Worm (Caenorhabditis elegans) whole organism, L2 larva: ENCODE results near the gene F23F1.10.

Experiments
- C34F6.9 ChIP-seq: fragments of 150-350 bp; optimal IDR thresholded peaks from 2 replicates; lab custom pipeline; 2014; ENCODE audit warnings: missing biosample characterization, missing genetic modification characterization
- F13H6.1 ChIP-seq: sonication (generic microtip); optimal IDR thresholded peaks from 2 replicates; lab custom pipeline; 2016; ENCODE audit warnings: missing genetic modification characterization, missing compliant biosample characterization
- R02D3.7 ChIP-seq: fragments of 150-350 bp; optimal IDR thresholded peaks from 2 replicates; lab custom pipeline; 2014; ENCODE audit warnings: missing biosample characterization, missing genetic modification characterization
- aly-2 ChIP-seq: fragments of 150-350 bp; optimal IDR thresholded peaks from 2 replicates; lab custom pipeline; 2014; ENCODE audit warnings: missing biosample characterization, missing genetic modification characterization
- blmp-1 ChIP-seq: sonication (generic microtip); optimal IDR thresholded peaks from 2 replicates; lab custom pipeline; 2017; ENCODE audit warnings: missing genetic modification characterization, mild to moderate bottlenecking, missing compliant biosample characterization, antibody characterized with exemption, moderate library complexity; ENCODE audit not compliant: insufficient read depth
- ceh-16 ChIP-seq: fragments of 150-350 bp; optimal IDR thresholded peaks from 2 replicates; lab custom pipeline; 2014; ENCODE audit warnings: missing biosample characterization, missing genetic modification characterization
- ceh-82 ChIP-seq: fragments of 150-350 bp; optimal IDR thresholded peaks from 2 replicates; lab custom pipeline; 2014; ENCODE audit warnings: missing biosample characterization, missing genetic modification characterization
- crh-2 ChIP-seq: sonication (generic microtip); optimal IDR thresholded peaks from 2 replicates; lab custom pipeline; 2017; ENCODE audit warnings: missing biosample characterization, missing genetic modification characterization
- dmd-4 ChIP-seq: sonication (generic microtip); optimal IDR thresholded peaks from 2 replicates; lab custom pipeline; 2017; ENCODE audit warnings: missing biosample characterization, missing genetic modification characterization
- egl-27 ChIP-seq: sonication (generic microtip); optimal IDR thresholded peaks from 3 replicates; lab custom pipeline; 2017; ENCODE audit warnings: missing biosample characterization, missing genetic modification reagents, missing genetic modification characterization
- elt-1 ChIP-seq: fragments of 150-350 bp; optimal IDR thresholded peaks from 2 replicates; lab custom pipeline; 2014; ENCODE audit warnings: missing biosample characterization, missing genetic modification characterization
- fos-1 ChIP-seq: fragments of 150-350 bp; optimal IDR thresholded peaks from 2 replicates; lab custom pipeline; 2014; ENCODE audit warnings: missing biosample characterization, missing genetic modification characterization
- lin-13 ChIP-seq: fragments of 150-350 bp; optimal IDR thresholded peaks from 2 replicates; lab custom pipeline; 2014; ENCODE audit warnings: missing biosample characterization, missing genetic modification reagents, missing genetic modification characterization
- lsy-2 ChIP-seq, 2 experiments: fragments of 150-350 bp in 1 of 2; sonication (generic microtip) in 1 of 2; optimal IDR thresholded peaks; 2 replicates each; lab custom pipeline; 2014 to 2017; ENCODE audit warnings: missing biosample characterization in 2 of 2, missing genetic modification characterization in 2 of 2
- mab-5 ChIP-seq: fragments of 150-350 bp; optimal IDR thresholded peaks from 2 replicates; lab custom pipeline; 2014; ENCODE audit warnings: missing biosample characterization, missing genetic modification characterization
- mbf-1 ChIP-seq: sonication (generic microtip); optimal IDR thresholded peaks from 2 replicates; lab custom pipeline; 2017; ENCODE audit warnings: missing biosample characterization, missing genetic modification characterization
- mdl-1 ChIP-seq, 2 experiments: fragments of 150-350 bp in 1 of 2; sonication (generic microtip) in 1 of 2; optimal IDR thresholded peaks; 2 replicates each; lab custom pipeline; 2017; ENCODE audit warnings: missing biosample characterization in 2 of 2, missing genetic modification characterization in 2 of 2
- nhr-10 ChIP-seq: sonication (generic microtip); optimal IDR thresholded peaks from 2 replicates; lab custom pipeline; 2017; ENCODE audit warnings: missing biosample characterization, missing genetic modification characterization
- nhr-11 ChIP-seq: fragments of 150-350 bp; optimal IDR thresholded peaks from 2 replicates; lab custom pipeline; 2014; ENCODE audit warnings: missing biosample characterization, missing genetic modification characterization
- nhr-12 ChIP-seq: fragments of 150-350 bp; optimal IDR thresholded peaks from 2 replicates; lab custom pipeline; 2014; ENCODE audit warnings: missing biosample characterization, missing genetic modification characterization
- nhr-129 ChIP-seq: fragments of 150-350 bp; optimal IDR thresholded peaks from 2 replicates; lab custom pipeline; 2014; ENCODE audit warnings: missing biosample characterization, missing genetic modification characterization
- nhr-21 ChIP-seq: fragments of 150-350 bp; optimal IDR thresholded peaks from 2 replicates; lab custom pipeline; 2014; ENCODE audit warnings: missing biosample characterization, missing genetic modification characterization
- nhr-23 ChIP-seq: fragments of 150-350 bp; optimal IDR thresholded peaks from 2 replicates; lab custom pipeline; 2014; ENCODE audit warnings: missing biosample characterization, missing genetic modification reagents, missing genetic modification characterization
- nhr-237 ChIP-seq: fragments of 150-350 bp; optimal IDR thresholded peaks from 2 replicates; lab custom pipeline; 2014; ENCODE audit warnings: missing biosample characterization, missing genetic modification characterization
- nhr-25 ChIP-seq: fragments of 150-350 bp; sonication (generic microtip); optimal IDR thresholded peaks from 3 replicates; lab custom pipeline; 2014; ENCODE audit warnings: missing biosample characterization, missing genetic modification characterization
- nhr-6 ChIP-seq: fragments of 150-350 bp; optimal IDR thresholded peaks from 2 replicates; lab custom pipeline; 2014; ENCODE audit warnings: missing biosample characterization, missing genetic modification characterization
- nhr-77 ChIP-seq: fragments of 150-350 bp; optimal IDR thresholded peaks from 2 replicates; lab custom pipeline; 2014; ENCODE audit warnings: missing biosample characterization, missing genetic modification characterization
- peb-1 ChIP-seq: fragments of 150-350 bp; optimal IDR thresholded peaks from 2 replicates; lab custom pipeline; 2014; ENCODE audit warnings: missing biosample characterization, missing genetic modification characterization
- sma-3 ChIP-seq: sonication (generic microtip); optimal IDR thresholded peaks from 2 replicates; lab custom pipeline; 2016; ENCODE audit warnings: missing genetic modification reagents, missing genetic modification characterization, missing compliant biosample characterization
- sma-9 ChIP-seq, 2 experiments: fragments of 150-350 bp in 1 of 2; sonication (generic microtip) in 1 of 2; optimal IDR thresholded peaks; 2 replicates each; lab custom pipeline; 2014 to 2016; ENCODE audit warnings: missing genetic modification characterization in 2 of 2, mild to moderate bottlenecking in 1 of 2, missing biosample characterization in 1 of 2, missing compliant biosample characterization in 1 of 2, missing genetic modification reagents in 1 of 2, moderate library complexity in 1 of 2
- snpc-4 ChIP-seq: fragments of 150-350 bp; optimal IDR thresholded peaks from 2 replicates; lab custom pipeline; 2014; ENCODE audit warnings: missing biosample characterization, missing genetic modification characterization
- unc-39 ChIP-seq: fragments of 150-350 bp; optimal IDR thresholded peaks from 2 replicates; lab custom pipeline; 2014; ENCODE audit warnings: missing biosample characterization, missing genetic modification characterization
- unc-55 ChIP-seq: fragments of 150-350 bp; sonication (generic microtip); optimal IDR thresholded peaks from 3 replicates; lab custom pipeline; 2014; ENCODE audit warnings: missing biosample characterization, missing genetic modification reagents, missing genetic modification characterization
- unc-62 ChIP-seq: fragments of 150-350 bp; optimal IDR thresholded peaks from 2 replicates; lab custom pipeline; 2014; ENCODE audit warnings: missing biosample characterization, missing genetic modification reagents, missing genetic modification characterization
- zag-1 ChIP-seq: fragments of 150-350 bp; optimal IDR thresholded peaks from 2 replicates; lab custom pipeline; 2014; ENCODE audit warnings: missing biosample characterization, missing genetic modification characterization
- ztf-1 ChIP-seq: fragments of 200-800 bp; sonication (Bioruptor generic); conservative IDR thresholded peaks from 2 replicates; pipeline ENCODE4 v1.3.6; 2022; ENCODE audit warnings: missing genetic modification characterization, missing compliant biosample characterization
- ztf-4 ChIP-seq: fragments of 150-350 bp; optimal IDR thresholded peaks from 2 replicates; lab custom pipeline; 2014; ENCODE audit warnings: missing biosample characterization, missing genetic modification characterization

The F23F1.10 gene

DNA sequence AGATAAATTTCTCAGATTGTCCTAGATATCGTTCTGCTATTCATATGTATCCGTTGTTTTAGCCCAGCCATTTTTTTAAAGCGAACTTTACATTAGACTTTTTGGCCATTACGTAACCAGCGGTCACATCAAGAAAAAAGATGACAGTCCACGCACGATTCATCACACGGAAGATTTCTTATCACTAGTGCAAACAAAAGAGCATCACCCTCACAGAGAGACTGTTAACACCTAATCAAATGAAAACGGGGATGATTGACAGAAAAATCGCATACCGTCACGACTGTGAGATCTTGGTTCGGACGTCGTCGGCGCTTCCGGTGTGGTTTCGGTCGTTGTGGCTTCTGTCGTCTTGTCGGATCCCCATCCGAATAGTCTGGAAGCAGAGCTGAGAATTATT is 34.9 kb upstream of the F23F1.10 start:
- no peak for TF ChIP-seq unc-39 (tag; lab: Kevin White, UChicago)
- no peak for TF ChIP-seq sma-3 (GFP tag; lab: Kevin White, UChicago)
- no peak for TF ChIP-seq aly-2 (tag; lab: Kevin White, UChicago)
- no peak for TF ChIP-seq elt-1 (tag; lab: Kevin White, UChicago)
- TF ChIP-seq ztf-4: no peak
- no peak for TF ChIP-seq mbf-1
- TF ChIP-seq fos-1 (tag; lab: Kevin White, UChicago): peak; percentile 66
- TF ChIP-seq ceh-82 (tag; lab: Kevin White, UChicago): no peak

DNA sequence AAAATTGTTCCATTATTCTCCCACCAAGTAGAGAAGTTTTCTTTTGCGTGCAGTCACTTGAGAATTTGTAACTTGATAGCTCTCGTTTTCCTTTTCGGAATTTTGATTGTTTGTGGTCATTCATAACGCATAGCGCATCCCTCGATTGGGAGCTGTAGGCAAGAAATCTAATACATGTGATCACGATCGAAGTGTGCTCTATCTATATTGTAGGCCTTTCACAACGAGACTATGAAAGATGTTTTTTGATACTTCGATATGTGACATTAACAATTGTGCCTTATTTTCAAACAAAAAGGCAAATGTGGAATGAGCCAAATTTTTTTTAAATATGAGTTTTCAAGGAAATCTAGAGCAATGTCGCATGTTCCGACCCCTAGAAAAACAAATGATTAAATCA is 34.0 kb upstream of the F23F1.10 start:
- TF ChIP-seq unc-39 (tag; lab: Kevin White, UChicago): no peak
- TF ChIP-seq nhr-6 (tag; lab: Kevin White, UChicago): no peak
- TF ChIP-seq lin-13: no peak
- no peak for TF ChIP-seq aly-2 (tag; lab: Kevin White, UChicago)
- TF ChIP-seq, all 48 proteins: peak for 0

DNA sequence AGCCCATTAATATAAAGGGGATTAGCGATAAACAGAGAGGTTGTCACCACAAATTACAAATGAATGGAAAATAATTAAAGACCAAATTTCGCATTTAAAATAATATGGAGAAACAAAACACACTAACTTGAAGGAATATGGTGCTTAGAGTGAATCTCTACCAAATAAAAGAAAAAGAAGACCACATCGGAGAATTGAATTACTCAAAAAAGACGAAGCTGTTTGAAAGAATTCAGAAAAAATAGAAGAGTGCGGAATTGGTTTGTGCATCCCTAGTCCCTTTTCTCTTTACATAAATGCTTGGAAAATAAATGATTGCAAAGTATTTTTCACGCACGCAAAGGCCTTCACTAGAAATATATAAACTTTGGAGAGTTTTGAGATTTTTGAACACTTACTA is 32.1 kb upstream of the F23F1.10 start:
- TF ChIP-seq nhr-77 (tag; lab: Kevin White, UChicago): no peak
- TF ChIP-seq R02D3.7 (tag; lab: Kevin White, UChicago): no peak
- no peak for TF ChIP-seq unc-39 (tag; lab: Kevin White, UChicago)
- no peak for TF ChIP-seq sma-3 (GFP tag; lab: Kevin White, UChicago)
- no peak for TF ChIP-seq unc-55 (GFP tag; lab: Kevin White, UChicago)
- TF ChIP-seq elt-1 (tag; lab: Kevin White, UChicago): no peak
- no peak for TF ChIP-seq ztf-4
- no peak for TF ChIP-seq sma-9 (GFP tag; optimal IDR thresholded peaks at IDR 0.05; lab: Kevin White, UChicago)
- TF ChIP-seq sma-9 (tag; optimal IDR thresholded peaks at IDR 0.05; lab: Kevin White, UChicago): no peak
- TF ChIP-seq, all 48 proteins: peak for 0

DNA sequence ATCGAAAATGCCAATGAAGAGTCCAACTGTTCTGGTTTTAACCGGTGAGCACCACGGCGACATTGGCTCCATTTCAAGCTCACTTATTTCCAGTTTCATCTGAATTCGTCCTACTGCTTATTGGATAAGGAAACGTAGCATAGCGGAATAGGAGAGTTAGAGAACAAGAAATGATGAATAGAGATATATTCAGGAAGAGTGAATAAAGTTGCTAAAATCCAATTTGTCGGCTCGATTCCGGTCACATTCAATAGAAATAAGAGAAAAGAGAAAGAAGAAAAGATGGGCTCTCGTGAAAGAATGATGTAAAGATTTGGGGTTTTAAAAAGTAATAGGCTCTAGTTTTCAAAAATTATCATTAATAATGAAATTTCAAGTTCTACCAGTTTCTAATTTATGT is 31.5 kb upstream of the F23F1.10 start:
- TF ChIP-seq nhr-11 (tag; lab: Kevin White, UChicago) (no peak), ztf-4 (no peak), R02D3.7 (tag; lab: Kevin White, UChicago) (no peak), F13H6.1 (tag; lab: Kevin White, UChicago) (peak; percentile 6)

DNA sequence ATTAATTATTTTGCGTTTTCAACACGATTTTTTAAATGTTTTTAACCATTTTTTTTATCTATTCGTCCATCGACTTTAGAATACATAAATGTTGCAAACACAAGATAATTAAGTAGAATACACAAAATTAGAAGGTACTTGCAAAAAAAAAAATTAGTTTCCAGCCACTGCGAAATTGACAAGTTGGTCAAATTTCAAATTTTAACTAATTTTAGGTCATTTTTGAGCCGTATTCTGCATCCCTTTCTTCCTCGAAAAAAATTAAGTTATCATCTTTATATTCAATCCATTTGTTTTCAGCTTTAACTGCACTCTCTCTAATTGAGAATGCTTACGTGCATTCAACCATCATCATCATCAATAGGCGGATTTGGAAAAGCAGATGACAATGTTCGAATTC is 27.6 kb upstream of the F23F1.10 start, which contains the start of gene egl-26:
Gene egl-26 (plus strand): TSS at position 301 of the 400 bp plus-strand sequence.
- no peak for TF ChIP-seq blmp-1 (tag; lab: Kevin White, UChicago)
- TF ChIP-seq, all 48 proteins: peak for 0

DNA sequence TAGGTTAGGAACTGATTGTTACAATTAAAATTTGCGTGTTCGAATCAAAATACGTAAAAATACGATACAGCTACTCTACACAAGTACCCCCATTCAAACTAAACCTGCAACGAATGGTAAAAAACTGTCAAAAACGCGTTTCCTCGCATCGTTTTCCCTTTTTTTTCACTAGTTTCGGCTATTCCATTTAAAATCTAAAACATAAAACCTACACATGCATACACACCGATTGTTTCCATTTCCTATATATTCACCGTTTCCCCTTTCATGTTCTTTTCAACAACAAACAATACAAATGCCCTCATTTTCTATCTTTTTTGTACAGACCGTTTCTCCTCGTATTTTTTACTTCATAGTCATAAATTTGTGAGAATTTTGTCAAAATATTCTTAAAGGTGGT is 27.0 kb upstream of the F23F1.10 start:
- no peak for TF ChIP-seq dmd-4 (tag; lab: Kevin White, UChicago)
- TF ChIP-seq lsy-2 (tag; optimal IDR thresholded peaks at IDR 0.05; lab: Kevin White, UChicago): no peak
- no peak for TF ChIP-seq snpc-4 (tag; lab: Kevin White, UChicago)
- TF ChIP-seq nhr-11 (tag; lab: Kevin White, UChicago): no peak
- TF ChIP-seq egl-27 (tag; lab: Kevin White, UChicago): no peak
- no peak for TF ChIP-seq crh-2 (tag; lab: Kevin White, UChicago)
- no peak for TF ChIP-seq nhr-12
- TF ChIP-seq unc-62 (GFP tag; lab: Kevin White, UChicago): no peak
- TF ChIP-seq unc-55 (GFP tag; lab: Kevin White, UChicago): no peak
- TF ChIP-seq nhr-10 (tag; lab: Kevin White, UChicago): no peak
- no peak for TF ChIP-seq zag-1 (tag; lab: Kevin White, UChicago)
- TF ChIP-seq lin-13: no peak
- no peak for TF ChIP-seq R02D3.7 (tag; lab: Kevin White, UChicago)

DNA sequence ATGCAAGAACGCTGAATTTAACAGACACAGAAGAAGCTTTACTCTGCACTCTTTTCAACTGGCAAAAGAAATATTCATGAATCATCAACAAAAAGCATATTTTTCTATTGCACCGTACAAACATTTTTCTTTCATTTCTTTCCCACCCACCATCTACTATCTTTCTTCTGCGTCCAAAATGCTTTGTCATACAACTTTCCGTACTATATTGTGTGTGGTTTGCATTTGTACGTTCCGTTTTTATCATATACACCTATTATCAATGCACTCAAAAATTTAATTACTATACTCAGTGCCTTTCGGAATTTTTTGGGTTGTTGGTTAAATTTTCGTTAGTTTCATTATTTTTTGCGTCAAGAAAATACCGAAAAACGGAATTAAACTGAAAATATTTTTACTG is 25.9 kb upstream of the F23F1.10 start:
- TF ChIP-seq fos-1 (tag; lab: Kevin White, UChicago) (peak; percentile 91), mab-5 (tag; lab: Kevin White, UChicago) (no peak)

DNA sequence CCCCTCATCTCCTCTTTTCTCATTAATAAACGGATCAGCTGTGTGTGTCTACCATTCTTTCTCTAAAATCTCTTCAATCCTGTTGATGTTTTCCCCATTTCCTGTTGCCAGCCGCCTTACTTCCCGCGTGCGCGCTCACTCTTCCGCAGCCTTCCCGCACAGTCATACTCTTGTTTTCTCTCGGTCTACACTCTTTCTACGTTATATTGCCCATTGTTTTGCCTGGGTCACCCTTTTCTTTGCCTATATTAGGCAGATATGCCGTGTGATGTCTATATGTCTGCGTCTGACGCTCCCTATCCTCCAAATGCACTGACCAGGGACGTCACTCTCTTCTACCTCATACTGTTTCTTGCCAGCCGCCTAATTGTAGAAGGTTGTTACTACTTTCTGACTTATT is 24.5 kb upstream of the F23F1.10 start:
- peak; percentile 29 for TF ChIP-seq C34F6.9 (tag; lab: Kevin White, UChicago)
- peak; percentile 95 for TF ChIP-seq peb-1 (tag; lab: Kevin White, UChicago)
- TF ChIP-seq unc-55 (GFP tag; lab: Kevin White, UChicago): no peak
- TF ChIP-seq ztf-1: no peak
- peak; percentile 73 for TF ChIP-seq nhr-25
- TF ChIP-seq ceh-82 (tag; lab: Kevin White, UChicago): no peak
- TF ChIP-seq mab-5 (tag; lab: Kevin White, UChicago): no peak
- no peak for TF ChIP-seq aly-2 (tag; lab: Kevin White, UChicago)
- TF ChIP-seq nhr-129 (tag; lab: Kevin White, UChicago): no peak
- no peak for TF ChIP-seq lin-13
- TF ChIP-seq nhr-21 (tag; lab: Kevin White, UChicago): peak; percentile 67
- no peak for TF ChIP-seq nhr-77 (tag; lab: Kevin White, UChicago)
- TF ChIP-seq nhr-23 (tag; lab: Kevin White, UChicago): no peak
- TF ChIP-seq mdl-1 (tag; optimal IDR thresholded peaks at IDR 0.05; lab: Kevin White, UChicago): peak in 1 of 2 experiments; percentile 29
- peak; percentile 78 for TF ChIP-seq fos-1 (tag; lab: Kevin White, UChicago)
- no peak for TF ChIP-seq nhr-12
- no peak for TF ChIP-seq ceh-16 (tag; lab: Kevin White, UChicago)
- no peak for TF ChIP-seq nhr-237
